Worm (Caenorhabditis elegans) whole organism, early embryonic: ENCODE results near the gene fbxa-147.
"Not testable (repeated sequence)": the region's sequence is repeated elsewhere in the genome, so short reads cannot be mapped to it uniquely, and the experiment has no call there.

Experiments used
- B0310.2 ChIP-seq: sonication (generic microtip); optimal IDR thresholded peaks from 2 replicates; lab custom pipeline; 2016; ENCODE audit warnings: mild to moderate bottlenecking, missing genetic modification characterization, missing compliant biosample characterization
- ama-1 ChIP-seq: fragments of 150-350 bp; optimal IDR thresholded peaks from 2 replicates; lab custom pipeline; 2014
- ets-7 ChIP-seq: sonication (generic microtip); optimal IDR thresholded peaks from 2 replicates; lab custom pipeline; 2016; ENCODE audit warnings: missing genotype, missing genetic modification characterization, missing compliant biosample characterization
- pes-1 ChIP-seq: fragments of 200-800 bp; sonication (Bioruptor generic); IDR thresholded peaks from 2 replicates; pipeline ENCODE4 v1.3.6; 2022; ENCODE audit warnings: missing genetic modification reagents, missing genetic modification characterization, missing compliant biosample characterization
- scrt-1 ChIP-seq: fragments of 200-800 bp; sonication (Bioruptor generic); IDR thresholded peaks from 2 replicates; pipeline ENCODE4 v1.3.6; 2022; ENCODE audit warnings: missing genetic modification characterization, missing compliant biosample characterization
- sea-1 ChIP-seq: fragments of 200-800 bp; sonication (Bioruptor generic); conservative IDR thresholded peaks from 2 replicates; pipeline ENCODE4 v1.3.6; 2022; ENCODE audit warnings: missing genetic modification characterization, missing compliant biosample characterization
- tbx-37 ChIP-seq: fragments of 200-800 bp; sonication (Bioruptor generic); conservative IDR thresholded peaks from 2 replicates; pipeline ENCODE4 v1.3.6; 2022; ENCODE audit warnings: missing genetic modification reagents, missing genetic modification characterization, missing compliant biosample characterization
- tra-4 ChIP-seq: sonication (generic microtip); optimal IDR thresholded peaks from 2 replicates; lab custom pipeline; 2017; ENCODE audit warnings: missing genetic modification characterization, missing compliant biosample characterization

Gene fbxa-147

DNA sequence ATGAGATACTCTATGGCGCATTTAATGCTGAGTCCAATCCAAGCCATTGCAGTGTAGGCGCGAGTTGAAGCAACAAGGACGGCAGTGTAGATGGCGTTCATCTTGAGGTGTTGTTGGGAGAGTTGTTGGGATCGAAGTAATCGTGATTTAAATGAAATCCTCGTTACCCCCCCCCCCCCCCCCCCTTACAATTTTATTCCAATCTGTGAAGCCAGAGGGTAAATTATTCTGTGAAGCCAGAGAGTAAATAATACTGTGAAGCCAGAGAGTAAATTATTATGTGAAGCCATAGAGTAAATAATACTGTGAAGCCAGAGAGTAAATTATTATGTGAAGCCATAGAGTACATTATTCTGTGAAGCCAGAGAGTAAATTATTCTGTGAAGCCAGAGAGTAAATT, 34.1 kb downstream of the fbxa-147 start, which contains the start of gene nspa-10:
nspa-10 (minus strand) TSS at position 101 of the 400 bp plus-strand sequence.
- not testable (repeated sequence) for TF ChIP-seq ama-1; pes-1 (GFP tag; lab: Robert Waterston, UW); sea-1 (GFP tag; lab: Robert Waterston, UW)

DNA sequence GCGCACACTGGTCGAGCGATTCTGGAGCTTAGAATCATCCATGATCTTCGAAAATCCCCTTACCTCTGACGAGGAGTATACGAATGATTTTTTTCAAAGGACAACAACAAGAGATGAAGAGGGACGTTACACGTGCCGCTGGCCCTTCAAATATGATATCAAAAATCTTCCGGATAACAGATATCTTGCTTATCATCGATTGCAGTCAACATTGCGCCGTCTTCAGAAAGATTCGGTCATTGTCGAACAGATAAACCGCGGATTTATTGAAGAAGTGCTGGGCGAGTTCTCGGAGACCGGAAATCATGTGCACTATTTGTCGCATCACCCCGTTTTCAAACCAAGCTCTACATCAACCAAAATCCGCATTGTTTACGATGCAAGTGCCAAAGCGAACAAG, 46.3 kb downstream of the fbxa-147 start:
- TF ChIP-seq tra-4 (tag; lab: Kevin White, UChicago) (no peak), B0310.2 (tag; lab: Kevin White, UChicago) (no peak), ets-7 (no peak), scrt-1 (no peak)

DNA sequence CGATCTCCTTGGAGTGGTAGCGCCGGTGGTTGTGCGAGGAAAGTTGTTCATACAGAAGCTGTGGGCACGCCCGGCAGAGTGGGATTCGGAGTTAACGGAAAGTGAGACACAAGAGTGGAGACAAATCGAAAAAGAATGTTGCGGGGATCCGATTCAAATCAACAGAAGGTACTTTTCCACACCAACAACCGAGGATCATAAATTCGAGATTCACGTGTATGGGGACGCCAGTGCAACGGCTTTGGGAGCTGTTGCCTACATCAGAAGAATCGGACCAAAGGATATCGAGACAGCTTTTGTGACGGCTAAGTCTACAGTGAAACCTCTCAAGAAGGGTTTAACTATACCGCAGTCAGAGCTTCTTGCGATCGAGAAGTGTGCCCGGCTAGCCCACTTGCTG, 47.3 kb downstream of the fbxa-147 start:
- no peak for TF ChIP-seq B0310.2 (tag; lab: Kevin White, UChicago)
- no peak for TF ChIP-seq tbx-37 (GFP tag; lab: Robert Waterston, UW)
